Worm (Caenorhabditis elegans) whole organism, midembryonic: ENCODE results near the gene F53A3.1.

Source experiments
- cog-1 ChIP-seq: sonication (generic microtip); optimal IDR thresholded peaks from 2 replicates; lab custom pipeline; 2016; ENCODE audit warnings: missing genetic modification characterization, missing compliant biosample characterization
- flt-1 ChIP-seq: fragments of 200-800 bp; sonication (Bioruptor generic); IDR thresholded peaks from 2 replicates; pipeline ENCODE4 v1.3.6; 2022; ENCODE audit warnings: missing genetic modification characterization, missing compliant biosample characterization
- klf-2 ChIP-seq: fragments of 200-800 bp; sonication (Bioruptor generic); conservative IDR thresholded peaks from 2 replicates; pipeline ENCODE4 v1.3.6; 2022; ENCODE audit warnings: missing genetic modification reagents, missing genetic modification characterization, missing compliant biosample characterization
- med-1 ChIP-seq: sonication (generic microtip); optimal IDR thresholded peaks from 2 replicates; lab custom pipeline; 2017; ENCODE audit warnings: missing genetic modification characterization, mild to moderate bottlenecking, missing compliant biosample characterization, antibody characterized with exemption, missing genetic modification reagents; ENCODE audit not compliant: insufficient read depth
- tab-1 ChIP-seq: fragments of 200-800 bp; sonication (Bioruptor generic); IDR thresholded peaks from 2 replicates; pipeline ENCODE4 v1.3.6; 2022; ENCODE audit warnings: missing genetic modification characterization, missing compliant biosample characterization
- ztf-29 ChIP-seq: fragments of 200-800 bp; sonication (Bioruptor generic); IDR thresholded peaks from 2 replicates; pipeline ENCODE4 v1.3.6; 2022; ENCODE audit warnings: missing genetic modification reagents, missing genetic modification characterization, missing compliant biosample characterization

DNA sequence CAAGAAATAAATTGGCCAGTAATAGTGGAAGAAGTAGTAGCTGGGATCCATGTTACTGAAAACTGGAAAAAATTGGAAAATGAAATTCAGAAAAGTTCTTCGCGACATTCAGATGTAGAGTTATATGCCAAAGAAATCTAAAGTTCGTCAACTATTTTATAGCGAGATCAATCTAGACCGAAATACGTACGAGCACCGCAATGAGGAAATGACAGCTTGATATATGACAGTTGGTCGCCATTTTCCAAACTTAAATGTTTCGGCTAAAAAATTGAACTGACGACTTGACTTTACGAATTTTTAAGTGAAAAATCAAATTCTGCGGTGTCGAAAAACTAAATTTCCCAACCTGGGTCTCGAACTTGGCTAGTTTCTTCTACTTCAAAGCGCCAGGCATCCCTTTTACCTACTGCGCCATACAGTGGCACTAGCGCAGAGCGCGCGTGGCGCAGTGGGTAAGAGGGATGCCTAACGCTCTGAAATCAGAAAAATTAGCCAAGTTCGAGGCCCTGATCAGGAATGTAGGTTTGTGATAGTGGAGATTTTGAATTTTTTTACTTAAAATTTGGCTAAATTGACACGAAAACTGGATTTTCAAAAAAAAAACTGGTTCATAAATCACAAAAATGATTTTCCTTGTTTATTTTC is 39.3 kb upstream of the F53A3.1 start, which contains the start of gene srd-66:
- TF ChIP-seq klf-2 (no peak), med-1 (no peak), tab-1 (GFP tag; lab: Robert Waterston, UW) (no peak), ztf-29 (GFP tag; lab: Robert Waterston, UW) (no peak), flt-1 (GFP tag; lab: Robert Waterston, UW) (no peak), cog-1 (tag; lab: Kevin White, UChicago) (no peak)
